Worm (Caenorhabditis elegans): ENCODE measurements around the gene rps-2.

- TF ChIP-seq flt-1 (GFP tag; IDR thresholded peaks at IDR 0.05) (no peak), ceh-36 (tag; optimal IDR thresholded peaks at IDR 0.05) (no peak), ama-1 (optimal IDR thresholded peaks at IDR 0.05) (no peak), hmg-4 (GFP tag; optimal IDR thresholded peaks at IDR 0.05) (no peak), scrt-1 (GFP tag; IDR thresholded peaks at IDR 0.05) (no peak), F13C5.2 (tag; optimal IDR thresholded peaks at IDR 0.05) (no peak), sea-1 (GFP tag; conservative IDR thresholded peaks at IDR 0.05) (no peak), tbx-37 (GFP tag; conservative IDR thresholded peaks at IDR 0.05) (no peak), ets-7 (tag; optimal IDR thresholded peaks at IDR 0.05) (no peak), pes-1 (GFP tag; IDR thresholded peaks at IDR 0.05) (no peak), B0310.2 (tag; optimal IDR thresholded peaks at IDR 0.05) (no peak), ceh-13 (GFP tag; optimal IDR thresholded peaks at IDR 0.05) (no peak), hnd-1 (tag; optimal IDR thresholded peaks at IDR 0.05) (no peak)
Measured at ce11 chrIV:7940919-7941318, 14.7 kb upstream of the rps-2 start, which contains the start of gene exc-9.

All from whole organism, early embryonic.